Worm (Caenorhabditis elegans) whole organism, L4/young adult: ENCODE results near the gene ltd-1.
A peak's percentile ranks its signal among the peaks of the same experiment; 100 is the strongest.

ENCODE experiments used
- W03F9.2 ChIP-seq: fragments of 150-350 bp; optimal IDR thresholded peaks from 2 replicates; lab custom pipeline; 2014; ENCODE audit warnings: missing biosample characterization, missing genetic modification characterization
- dao-5 ChIP-seq: sonication (generic microtip); optimal IDR thresholded peaks from 2 replicates; lab custom pipeline; 2016; ENCODE audit warnings: missing genotype, missing genetic modification characterization, moderate library complexity, missing compliant biosample characterization
- him-1 ChIP-seq: sonication (generic microtip); optimal IDR thresholded peaks from 2 replicates; lab custom pipeline; 2016; ENCODE audit warnings: missing genotype, missing genetic modification reagents, missing genetic modification characterization, missing compliant biosample characterization

The ltd-1 gene

DNA sequence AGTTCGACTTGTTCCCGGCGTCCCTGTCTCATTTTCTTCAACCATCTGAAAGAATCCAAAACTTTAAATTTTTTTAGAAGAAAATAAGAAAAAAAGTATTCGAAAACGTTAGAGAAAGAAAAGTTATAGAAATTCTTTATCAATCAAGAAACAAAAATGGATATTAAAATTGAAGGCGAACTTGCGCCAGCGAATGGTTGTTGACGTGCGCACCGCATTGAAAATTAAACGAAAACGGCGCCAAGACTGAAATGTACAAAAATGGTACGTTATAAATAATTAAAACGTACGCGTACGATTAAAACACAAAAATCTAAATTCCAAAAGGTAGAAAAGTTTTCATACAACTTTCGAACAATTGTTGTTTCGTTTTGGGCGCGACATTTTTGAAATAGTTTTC lies 5.8 kb downstream of the ltd-1 start, which contains the start of gene K02C4.3:
TSS of gene K02C4.3 (minus strand) at position 51 of the 400 bp plus-strand sequence.
- peak; percentile 72 for TF ChIP-seq W03F9.2 (tag; lab: Kevin White, UChicago)
- TF ChIP-seq him-1 (tag; lab: Kevin White, UChicago): no peak

DNA sequence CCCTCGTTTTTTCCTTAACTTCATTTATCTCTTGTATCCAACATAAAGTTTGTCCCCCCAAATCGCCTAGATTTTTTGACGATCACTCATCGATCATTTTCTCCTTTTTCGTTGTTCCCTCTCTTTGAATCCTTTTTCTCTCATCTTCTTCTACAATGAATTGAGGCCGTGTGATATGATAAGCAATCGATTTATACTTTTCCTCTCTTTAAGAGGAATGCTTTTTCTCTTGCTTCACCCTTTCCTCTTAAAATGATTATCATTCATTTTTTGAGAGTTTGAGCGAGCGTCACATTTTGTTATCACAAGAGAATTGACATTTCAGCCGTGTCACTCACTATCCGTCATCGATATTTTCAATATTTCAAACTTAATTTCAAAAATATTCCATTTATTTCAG lies 14.5 kb downstream of the ltd-1 start, which contains the start of gene K02C4.5:
TSS of gene K02C4.5 (plus strand) at position 395 of the 400 bp plus-strand sequence.
- TF ChIP-seq W03F9.2 (tag; lab: Kevin White, UChicago) (no peak), him-1 (tag; lab: Kevin White, UChicago) (no peak)

- TF ChIP-seq W03F9.2 (tag; lab: Kevin White, UChicago): peak; percentile 46
- peak; percentile 13 for TF ChIP-seq him-1 (tag; lab: Kevin White, UChicago)
- TF ChIP-seq dao-5 (tag; lab: Kevin White, UChicago): peak; percentile 83
Measured at ce11 chrII:8075324-8075810, 17.2 kb downstream of the ltd-1 start, which contains the start of gene K02C4.2. Gene K02C4.2, plus strand, starts transcription at chrII:8075760.

ce11 chrII:8074058-8074457 lies 18.5 kb downstream of the ltd-1 start:
- TF ChIP-seq him-1 (tag; lab: Kevin White, UChicago): no peak
- no peak for TF ChIP-seq W03F9.2 (tag; lab: Kevin White, UChicago)
- no peak for TF ChIP-seq dao-5 (tag; lab: Kevin White, UChicago)

DNA sequence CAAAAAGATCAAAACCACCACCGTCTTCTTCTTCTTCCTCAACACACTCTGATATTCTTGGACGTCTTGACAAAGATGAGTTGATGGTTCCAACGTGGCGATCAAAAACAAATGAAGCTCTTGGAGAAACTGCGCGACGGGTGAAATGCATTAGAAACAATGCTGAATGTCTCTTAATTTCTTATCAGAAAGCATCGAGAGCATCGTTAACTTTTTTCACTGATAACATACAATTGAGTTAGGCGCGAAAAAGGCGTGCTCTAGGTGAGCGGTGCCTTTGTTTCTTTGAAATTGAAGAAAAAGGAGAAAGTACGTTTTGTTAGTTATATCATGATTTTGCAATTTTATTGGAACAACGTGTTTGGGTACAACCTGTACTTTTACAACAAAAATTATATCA lies 19.3 kb downstream of the ltd-1 start, which contains the start of gene gpcp-2:
TSS of gene gpcp-2 (minus strand) at position 153 of the 400 bp plus-strand sequence.
- TF ChIP-seq W03F9.2 (tag; lab: Kevin White, UChicago): no peak
- TF ChIP-seq dao-5 (tag; lab: Kevin White, UChicago): no peak
- no peak for TF ChIP-seq him-1 (tag; lab: Kevin White, UChicago)

- TF ChIP-seq dao-5 (tag; lab: Kevin White, UChicago) (no peak), him-1 (tag; lab: Kevin White, UChicago) (peak; percentile 31)
Measured at ce11 chrII:8071801-8072544, 20.6 kb downstream of the ltd-1 start.

ce11 chrII:8071012-8071625 lies 21.4 kb downstream of the ltd-1 start:
- TF ChIP-seq dao-5 (tag; lab: Kevin White, UChicago) (no peak), him-1 (tag; lab: Kevin White, UChicago) (no peak), W03F9.2 (tag; lab: Kevin White, UChicago) (no peak)

DNA sequence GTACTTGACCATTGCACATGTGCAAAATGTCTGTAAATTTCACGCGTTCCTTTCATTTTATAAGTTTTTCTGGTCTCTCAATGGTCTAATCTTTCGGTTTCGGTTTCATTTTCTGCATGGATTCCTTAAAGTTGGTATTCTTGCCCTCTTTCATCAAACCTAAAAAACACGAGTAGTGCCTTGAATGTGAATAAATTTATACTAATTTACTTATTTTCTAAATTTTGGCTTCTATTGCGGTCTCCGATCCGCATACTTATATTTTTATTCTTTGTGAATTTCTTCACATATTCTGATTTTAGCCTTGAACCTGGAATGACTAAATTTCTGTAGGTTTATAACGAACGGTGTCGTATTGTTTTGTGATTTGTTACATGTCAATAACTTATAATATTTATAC lies 26.6 kb downstream of the ltd-1 start, which contains the start of gene pdha-1:
TSS of gene pdha-1 (plus strand) at position 301 of the 400 bp plus-strand sequence.
- TF ChIP-seq dao-5 (tag; lab: Kevin White, UChicago) (no peak), him-1 (tag; lab: Kevin White, UChicago) (no peak), W03F9.2 (tag; lab: Kevin White, UChicago) (no peak)

DNA sequence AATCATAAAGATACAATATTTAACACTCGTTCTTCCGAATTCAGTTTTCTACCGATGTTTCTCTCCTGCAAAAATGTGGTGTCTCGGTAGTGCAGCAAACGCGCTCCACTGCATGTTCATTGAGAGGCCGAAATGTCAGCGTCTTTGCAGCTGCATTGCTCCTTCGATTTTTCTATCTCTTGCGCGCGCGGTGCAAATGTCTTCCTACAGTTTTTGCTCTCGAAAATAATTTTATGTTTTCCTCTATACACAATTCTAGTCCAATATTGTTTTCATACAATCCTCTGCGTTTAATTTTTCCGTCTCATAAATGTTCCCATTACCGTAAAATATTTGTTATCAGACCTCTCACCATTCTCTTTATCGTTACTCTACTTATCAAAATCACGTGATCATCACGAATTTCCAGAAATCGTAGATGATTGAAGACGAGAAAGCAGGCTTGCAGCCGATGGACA lies 30.2 kb downstream of the ltd-1 start, which contains the start of gene ufd-2:
TSS of gene ufd-2 (plus strand) at position 408 of the 458 bp plus-strand sequence.
- TF ChIP-seq W03F9.2 (tag; lab: Kevin White, UChicago): peak; percentile 66
- TF ChIP-seq him-1 (tag; lab: Kevin White, UChicago): no peak
- no peak for TF ChIP-seq dao-5 (tag; lab: Kevin White, UChicago)

DNA sequence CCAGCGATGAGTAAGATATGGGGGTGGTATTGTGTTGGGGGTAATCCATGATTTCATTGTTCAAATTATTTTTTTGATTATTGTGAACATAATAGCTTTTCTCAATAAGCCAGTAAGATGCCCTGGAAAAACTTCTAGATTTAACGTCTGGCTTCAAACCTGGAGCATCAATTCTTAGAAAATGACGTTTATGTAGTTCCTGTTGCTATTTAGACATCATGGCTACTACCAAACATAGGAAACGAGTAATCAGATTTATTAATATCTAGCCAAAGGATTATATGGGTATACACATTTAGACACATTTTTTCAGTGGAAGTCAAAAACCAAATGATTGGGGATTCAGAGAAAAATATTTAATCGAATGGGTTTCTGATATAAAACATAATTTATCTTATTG lies 33.0 kb downstream of the ltd-1 start:
- TF ChIP-seq dao-5 (tag; lab: Kevin White, UChicago) (no peak), W03F9.2 (tag; lab: Kevin White, UChicago) (no peak), him-1 (tag; lab: Kevin White, UChicago) (no peak)

DNA sequence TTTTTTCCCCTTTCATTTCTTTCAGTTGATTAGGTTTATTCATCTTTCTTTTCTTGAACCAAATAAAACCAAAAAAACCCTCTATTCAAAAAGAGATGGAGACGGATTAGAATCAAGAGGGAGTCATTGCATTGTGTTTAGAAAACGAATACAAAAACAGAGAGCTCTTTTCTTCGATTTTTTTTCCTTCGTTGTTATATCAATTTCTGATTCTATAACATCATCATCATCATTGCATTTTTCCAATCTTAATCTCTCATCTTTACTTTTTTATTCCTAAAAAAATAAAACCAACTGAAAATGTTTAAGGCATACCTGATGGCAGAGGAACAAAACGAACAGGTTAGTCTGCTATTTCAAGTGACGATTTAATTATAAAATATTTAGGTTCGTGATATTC lies 33.8 kb downstream of the ltd-1 start, which contains the start of gene T05H10.8:
TSS of gene T05H10.8 (plus strand) at position 301 of the 400 bp plus-strand sequence.
- TF ChIP-seq W03F9.2 (tag; lab: Kevin White, UChicago) (no peak), him-1 (tag; lab: Kevin White, UChicago) (no peak), dao-5 (tag; lab: Kevin White, UChicago) (no peak)

ce11 chrII:8057911-8058310 lies 34.6 kb downstream of the ltd-1 start:
- TF ChIP-seq W03F9.2 (tag; lab: Kevin White, UChicago) (no peak), him-1 (tag; lab: Kevin White, UChicago) (no peak), dao-5 (tag; lab: Kevin White, UChicago) (no peak)

- TF ChIP-seq him-1 (tag; lab: Kevin White, UChicago) (no peak), W03F9.2 (tag; lab: Kevin White, UChicago) (no peak), dao-5 (tag; lab: Kevin White, UChicago) (no peak)
Measured at ce11 chrII:8052850-8053249, 39.7 kb downstream of the ltd-1 start, which contains the start of gene T05H10.4. Gene T05H10.4, plus strand, starts transcription at chrII:8053150.
